Worm (Caenorhabditis elegans): Measurements from ENCODE around the gene F37C12.21.

DNA sequence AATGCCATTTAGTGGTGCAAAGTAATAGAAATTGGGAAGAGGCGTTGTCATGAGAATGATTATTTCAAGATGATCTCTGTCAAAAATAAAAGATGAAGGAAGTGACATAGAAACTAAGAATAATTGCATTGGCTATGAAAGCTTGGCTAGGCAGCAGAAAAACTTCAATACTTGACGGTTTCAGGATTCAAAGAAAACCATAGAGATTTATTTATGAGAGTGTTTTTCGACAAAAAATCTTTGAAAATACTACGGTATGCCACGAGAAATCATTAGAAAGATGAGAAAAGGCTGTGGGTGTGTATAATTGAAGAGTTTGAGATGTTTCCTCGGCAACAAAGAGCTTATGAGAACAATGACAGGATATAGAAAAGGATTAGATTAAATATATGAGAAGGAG, 2.7 kb upstream of the F37C12.21 start, which contains the start of gene F37C12.14:
- no peak for TF ChIP-seq nhr-76 (tag; optimal IDR thresholded peaks at IDR 0.05)
- no peak for TF ChIP-seq nhr-28 (tag; optimal IDR thresholded peaks at IDR 0.05)
- TF ChIP-seq php-3 (GFP tag; IDR thresholded peaks at IDR 0.05), result no peak
- no peak for TF ChIP-seq nhr-237 (tag; optimal IDR thresholded peaks at IDR 0.05)
- no peak for TF ChIP-seq lin-29 (GFP tag; IDR thresholded peaks at IDR 0.05)
- no peak for TF ChIP-seq ztf-11 (tag; optimal IDR thresholded peaks at IDR 0.05)
- TF ChIP-seq F37D6.2 (tag; optimal IDR thresholded peaks at IDR 0.05), result no peak
- TF ChIP-seq nhr-11 (tag; optimal IDR thresholded peaks at IDR 0.05), result no peak
- no peak for TF ChIP-seq lin-15B (tag; optimal IDR thresholded peaks at IDR 0.05)

Data from whole organism, L4 larva.